Worm (Caenorhabditis elegans): ENCODE data around the gene D1054.3.

D1054.3 gene

ce11 chrV:10793498-10793897, 22.2 kb downstream of the D1054.3 start, which contains the start of gene ule-3:
Gene ule-3, plus strand, starts transcription at chrV:10793798.
- TF ChIP-seq nhr-237 (tag; optimal IDR thresholded peaks at IDR 0.05) (no peak), fkh-2 (tag; optimal IDR thresholded peaks at IDR 0.05) (no peak), nhr-28 (tag; optimal IDR thresholded peaks at IDR 0.05) (no peak), nhr-23 (tag; optimal IDR thresholded peaks at IDR 0.05) (no peak), eor-1 (tag; optimal IDR thresholded peaks at IDR 0.05) (no peak), hmg-11 (tag; optimal IDR thresholded peaks at IDR 0.05) (no peak), pqm-1 (tag; optimal IDR thresholded peaks at IDR 0.05) (no peak), ceh-9 (tag; optimal IDR thresholded peaks at IDR 0.05) (no peak), elt-1 (tag; optimal IDR thresholded peaks at IDR 0.05) (no peak), fos-1 (tag; optimal IDR thresholded peaks at IDR 0.05) (no peak)

ce11 chrV:10794463-10794862, 23.2 kb downstream of the D1054.3 start:
- no peak for TF ChIP-seq nhr-25 (tag; optimal IDR thresholded peaks at IDR 0.05)
- TF ChIP-seq nhr-237 (tag; optimal IDR thresholded peaks at IDR 0.05), result no peak
- no peak for TF ChIP-seq ceh-16 (tag; optimal IDR thresholded peaks at IDR 0.05)
- no peak for TF ChIP-seq jun-1 (tag; optimal IDR thresholded peaks at IDR 0.05)
- TF ChIP-seq nhr-28 (tag; optimal IDR thresholded peaks at IDR 0.05), result no peak
- no peak for TF ChIP-seq egl-5 (tag; optimal IDR thresholded peaks at IDR 0.05)
- TF ChIP-seq unc-62 (GFP tag; optimal IDR thresholded peaks at IDR 0.05), result no peak
- no peak for TF ChIP-seq nhr-43 (tag; optimal IDR thresholded peaks at IDR 0.05; ENCODE audit: poor library complexity, severe bottlenecking)
- TF ChIP-seq skn-1 (tag; optimal IDR thresholded peaks at IDR 0.05), result no peak
- no peak for TF ChIP-seq fos-1 (tag; optimal IDR thresholded peaks at IDR 0.05)
- no peak for TF ChIP-seq nhr-12 (tag; optimal IDR thresholded peaks at IDR 0.05)
- no peak for TF ChIP-seq fkh-10 (GFP tag; optimal IDR thresholded peaks at IDR 0.05)
- no peak for TF ChIP-seq ceh-28 (tag; optimal IDR thresholded peaks at IDR 0.05)
- TF ChIP-seq nfya-1 (tag; optimal IDR thresholded peaks at IDR 0.05; ENCODE audit: insufficient read depth), result no peak
- TF ChIP-seq nhr-67 (tag; optimal IDR thresholded peaks at IDR 0.05), result no peak
- TF ChIP-seq egl-27 (tag; optimal IDR thresholded peaks at IDR 0.05), result no peak
- TF ChIP-seq ZK546.5 (tag; optimal IDR thresholded peaks at IDR 0.05), result no peak
- no peak for TF ChIP-seq eor-1 (tag; optimal IDR thresholded peaks at IDR 0.05)
- no peak for TF ChIP-seq elt-2 (tag; optimal IDR thresholded peaks at IDR 0.05)
- no peak for TF ChIP-seq pqm-1 (tag; optimal IDR thresholded peaks at IDR 0.05)

ce11 chrV:10795494-10795893, 24.2 kb downstream of the D1054.3 start, which contains the start of gene D1054.19:
Gene D1054.19, plus strand, starts transcription at chrV:10795794.
- TF ChIP-seq nhr-43 (tag; optimal IDR thresholded peaks at IDR 0.05; ENCODE audit: poor library complexity, severe bottlenecking) (no peak), ama-1 (optimal IDR thresholded peaks at IDR 0.05) (no peak), hmg-11 (tag; optimal IDR thresholded peaks at IDR 0.05) (no peak), daf-12 (tag; optimal IDR thresholded peaks at IDR 0.05) (no peak), pqm-1 (tag; optimal IDR thresholded peaks at IDR 0.05) (no peak)

- TF ChIP-seq pqm-1 (tag; optimal IDR thresholded peaks at IDR 0.05), result no peak
- no peak for TF ChIP-seq nhr-67 (tag; optimal IDR thresholded peaks at IDR 0.05)
- TF ChIP-seq mdl-1 (tag; optimal IDR thresholded peaks at IDR 0.05), result no peak
- no peak for TF ChIP-seq nhr-23 (tag; optimal IDR thresholded peaks at IDR 0.05)
- no peak for TF ChIP-seq egl-27 (tag; optimal IDR thresholded peaks at IDR 0.05)
- TF ChIP-seq pha-4 (tag; optimal IDR thresholded peaks at IDR 0.05), result no peak
- TF ChIP-seq sea-2 (GFP tag; optimal IDR thresholded peaks at IDR 0.05), result no peak
These were observed 26.8 kb downstream of the D1054.3 start, which contains the start of gene srh-184 for ce11 chrV:10798090-10798489. Gene srh-184, minus strand, starts transcription at chrV:10798190.

DNA sequence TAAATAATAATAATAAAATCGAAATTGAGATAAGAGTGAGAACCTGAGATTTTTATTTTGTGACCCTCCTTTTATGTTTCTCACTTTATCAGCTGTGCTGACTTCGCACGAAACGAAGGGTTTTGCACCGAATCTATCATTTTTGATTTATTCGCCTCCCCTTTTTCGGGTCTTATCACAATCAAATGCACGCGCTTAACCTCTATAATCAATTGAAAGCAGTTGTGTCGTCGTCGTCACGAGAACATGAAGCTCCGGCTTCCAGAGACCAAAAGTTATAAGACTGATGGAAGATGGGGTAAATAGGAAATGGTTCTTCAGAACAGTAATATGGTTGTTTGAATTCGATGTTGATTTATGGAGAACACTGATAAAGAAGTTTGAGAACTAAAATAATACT, 29.9 kb downstream of the D1054.3 start, which contains the start of gene D1054.18:
D1054.18 (minus strand) TSS at position 45 of the 400 bp plus-strand sequence.
- TF ChIP-seq pha-4 (tag; optimal IDR thresholded peaks at IDR 0.05), result peak; percentile 57
- no peak for TF ChIP-seq unc-39 (tag; optimal IDR thresholded peaks at IDR 0.05)
- no peak for TF ChIP-seq eor-1 (tag; optimal IDR thresholded peaks at IDR 0.05)
- peak; percentile 97 for TF ChIP-seq elt-2 (tag; optimal IDR thresholded peaks at IDR 0.05)
- no peak for TF ChIP-seq skn-1 (tag; optimal IDR thresholded peaks at IDR 0.05)
- peak; percentile 32 for TF ChIP-seq jun-1 (tag; optimal IDR thresholded peaks at IDR 0.05)
- TF ChIP-seq fkh-10 (GFP tag; optimal IDR thresholded peaks at IDR 0.05), result no peak
- TF ChIP-seq sea-2 (GFP tag; optimal IDR thresholded peaks at IDR 0.05), result no peak
- no peak for TF ChIP-seq snpc-4 (tag; optimal IDR thresholded peaks at IDR 0.05)
- peak; percentile 90 for TF ChIP-seq pqm-1 (tag; optimal IDR thresholded peaks at IDR 0.05)
- no peak for TF ChIP-seq egl-27 (tag; optimal IDR thresholded peaks at IDR 0.05)
- no peak for TF ChIP-seq fos-1 (tag; optimal IDR thresholded peaks at IDR 0.05)
- no peak for TF ChIP-seq fkh-2 (tag; optimal IDR thresholded peaks at IDR 0.05)
- no peak for TF ChIP-seq ceh-16 (tag; optimal IDR thresholded peaks at IDR 0.05)
- no peak for TF ChIP-seq elt-1 (tag; optimal IDR thresholded peaks at IDR 0.05)
